Fruit fly (Drosophila melanogaster): Measurements from ENCODE around the gene Naprt.
A peak's percentile ranks its signal among the peaks of the same experiment; 100 is the strongest.

Naprt gene

dm6 chr2L:4227546-4227945 lies 29.7 kb upstream of the Naprt start, which contains the start of gene RpL40 (continued):
- 0 out of 3 replicates have a peak, but pooled peaks have one; percentile 20 for TF ChIP-seq CG34224 (GFP tag; IDR thresholded peaks at IDR 0.05; ENCODE audit: partially characterized antibody)
- TF ChIP-seq Fer1 (GFP tag; optimal IDR thresholded peaks at IDR 0.05), result peak; percentile 34
- peak; percentile 28 for TF ChIP-seq CG4617 (GFP tag; optimal IDR thresholded peaks at IDR 0.05; ENCODE audit: borderline replicate concordance)
- peak; percentile 22 for TF ChIP-seq CG12659 (GFP tag; optimal IDR thresholded peaks at IDR 0.05)
- TF ChIP-seq gsb-n (tag; optimal IDR thresholded peaks at IDR 0.05), result no peak
- TF ChIP-seq bigmax (GFP tag; optimal IDR thresholded peaks at IDR 0.05), result peak; percentile 99
- no peak for TF ChIP-seq cg (GFP tag; optimal IDR thresholded peaks at IDR 0.05)
- TF ChIP-seq ttk (GFP tag; IDR thresholded peaks at IDR 0.05), result no peak
- TF ChIP-seq dm (GFP tag; optimal IDR thresholded peaks at IDR 0.05), result peak; percentile 82
- TF ChIP-seq vvl (GFP tag; IDR thresholded peaks at IDR 0.05), result peak; percentile 37; the same call in 1 of the 2 replicates
- TF ChIP-seq CG18262 (tag; optimal IDR thresholded peaks at IDR 0.05), result no peak
- TF ChIP-seq Ssrp (tag; optimal IDR thresholded peaks at IDR 0.05), result no peak
- TF ChIP-seq ERR (GFP tag; optimal IDR thresholded peaks at IDR 0.05), result no peak
- no peak for TF ChIP-seq CG14014 (GFP tag; IDR thresholded peaks at IDR 0.05)
- no peak for TF ChIP-seq CG8359 (GFP tag; optimal IDR thresholded peaks at IDR 0.05; ENCODE audit: borderline replicate concordance)
- no peak for TF ChIP-seq CG30403 (GFP tag; optimal IDR thresholded peaks at IDR 0.05)
- no peak for TF ChIP-seq pb (GFP tag; optimal IDR thresholded peaks at IDR 0.05)
- TF ChIP-seq Hr78 (GFP tag; optimal IDR thresholded peaks at IDR 0.05), result no peak
- peak in 1 of 2 experiments; percentile 6 for TF ChIP-seq Eip74EF (GFP tag; optimal IDR thresholded peaks at IDR 0.05)
- peak; percentile 26; the same call in 1 of the 2 replicates for TF ChIP-seq CG11247 (GFP tag; IDR thresholded peaks at IDR 0.05)
- TF ChIP-seq odd (GFP tag; optimal IDR thresholded peaks at IDR 0.05), result no peak
- TF ChIP-seq CG18599 (GFP tag; optimal IDR thresholded peaks at IDR 0.05), result no peak
- TF ChIP-seq CG34376 (GFP tag; optimal IDR thresholded peaks at IDR 0.05), result peak; percentile 15
- no peak for TF ChIP-seq CG12219 (GFP tag; optimal IDR thresholded peaks at IDR 0.05)
- TF ChIP-seq Stat92E (GFP tag; optimal IDR thresholded peaks at IDR 0.05), result peak in 1 of 3 experiments; percentile 63
- TF ChIP-seq CG16863 (GFP tag; optimal IDR thresholded peaks at IDR 0.05), result no peak
- TF ChIP-seq unpg (GFP tag; optimal IDR thresholded peaks at IDR 0.05), result peak; percentile 13
- no peak for TF ChIP-seq klu (GFP tag; IDR thresholded peaks at IDR 0.05)
- no peak for TF ChIP-seq Chrac-16 (GFP tag; optimal IDR thresholded peaks at IDR 0.05)
- TF ChIP-seq Dp (GFP tag; optimal IDR thresholded peaks at IDR 0.05), result peak; percentile 18
- TF ChIP-seq CG9727 (GFP tag; optimal IDR thresholded peaks at IDR 0.05), result no peak
- no peak for TF ChIP-seq CoRest (tag; optimal IDR thresholded peaks at IDR 0.05)
- no peak for TF ChIP-seq CG9437 (GFP tag; optimal IDR thresholded peaks at IDR 0.05)
- TF ChIP-seq mld (GFP tag; IDR thresholded peaks at IDR 0.05; ENCODE audit: partially characterized antibody), result no peak
- TF ChIP-seq row (GFP tag; IDR thresholded peaks at IDR 0.05), result peak; percentile 57
- TF ChIP-seq CG16813 (GFP tag; IDR thresholded peaks at IDR 0.05; ENCODE audit: partially characterized antibody), result 0 out of 3 replicates have a peak, but pooled peaks have one; percentile 35
- TF ChIP-seq TFAM (GFP tag; optimal IDR thresholded peaks at IDR 0.05), result no peak
- TF ChIP-seq en (GFP tag; optimal IDR thresholded peaks at IDR 0.05), result no peak
- peak; percentile 65 for TF ChIP-seq sens (GFP tag)

- no peak for TF ChIP-seq CG11695 (GFP tag; IDR thresholded peaks at IDR 0.05)
- no peak for TF ChIP-seq gsb-n (tag; optimal IDR thresholded peaks at IDR 0.05)
- TF ChIP-seq wek (GFP tag; optimal IDR thresholded peaks at IDR 0.05), result peak; percentile 94
- TF ChIP-seq Bgb (GFP tag; IDR thresholded peaks at IDR 0.05; ENCODE audit: partially characterized antibody), result peak; percentile 78
- no peak for TF ChIP-seq Drgx (GFP tag; IDR thresholded peaks at IDR 0.05)
- no peak for TF ChIP-seq nau (GFP tag; optimal IDR thresholded peaks at IDR 0.05)
- TF ChIP-seq CG11456 (GFP tag; IDR thresholded peaks at IDR 0.05), result no peak
- no peak for TF ChIP-seq B-H1 (GFP tag; IDR thresholded peaks at IDR 0.05)
- TF ChIP-seq CG14050 (GFP tag; IDR thresholded peaks at IDR 0.05), result no peak
- TF ChIP-seq CG9727 (GFP tag; optimal IDR thresholded peaks at IDR 0.05), result no peak
- TF ChIP-seq CG5245 (GFP tag; optimal IDR thresholded peaks at IDR 0.05), result no peak
- TF ChIP-seq CG42726 (GFP tag; IDR thresholded peaks at IDR 0.05; ENCODE audit: partially characterized antibody), result peak; percentile 65; the same call in 1 of the 2 replicates
- TF ChIP-seq Dll (GFP tag; IDR thresholded peaks at IDR 0.05; ENCODE audit: partially characterized antibody), result peak; percentile 65
- peak; percentile 8; the same call in 1 of the 2 replicates for TF ChIP-seq E2f2 (GFP tag; IDR thresholded peaks at IDR 0.05)
These were observed 28.9 kb upstream of the Naprt start, which contains the start of gene CG3702 for dm6 chr2L:4226792-4227191. CG3702 (minus strand) TSS chr2L:4227097.
